Worm (Caenorhabditis elegans) whole organism, midembryonic: ENCODE measurements around the gene col-91.

ENCODE experiments used
- cog-1 ChIP-seq: sonication (generic microtip); optimal IDR thresholded peaks from 2 replicates; lab custom pipeline; 2016; ENCODE audit warnings: missing genetic modification characterization, missing compliant biosample characterization
- flt-1 ChIP-seq: fragments of 200-800 bp; sonication (Bioruptor generic); IDR thresholded peaks from 2 replicates; pipeline ENCODE4 v1.3.6; 2022; ENCODE audit warnings: missing genetic modification characterization, missing compliant biosample characterization
- klf-2 ChIP-seq: fragments of 200-800 bp; sonication (Bioruptor generic); conservative IDR thresholded peaks from 2 replicates; pipeline ENCODE4 v1.3.6; 2022; ENCODE audit warnings: missing genetic modification reagents, missing genetic modification characterization, missing compliant biosample characterization
- med-1 ChIP-seq: sonication (generic microtip); optimal IDR thresholded peaks from 2 replicates; lab custom pipeline; 2017; ENCODE audit warnings: missing genetic modification characterization, mild to moderate bottlenecking, missing compliant biosample characterization, antibody characterized with exemption, missing genetic modification reagents; ENCODE audit not compliant: insufficient read depth
- tab-1 ChIP-seq: fragments of 200-800 bp; sonication (Bioruptor generic); IDR thresholded peaks from 2 replicates; pipeline ENCODE4 v1.3.6; 2022; ENCODE audit warnings: missing genetic modification characterization, missing compliant biosample characterization
- ztf-23 ChIP-seq: fragments of 200-800 bp; sonication (Bioruptor generic); IDR thresholded peaks from 2 replicates; pipeline ENCODE4 v1.3.6; 2022; ENCODE audit warnings: missing genetic modification reagents, missing genetic modification characterization, missing compliant biosample characterization
- ztf-29 ChIP-seq: fragments of 200-800 bp; sonication (Bioruptor generic); IDR thresholded peaks from 2 replicates; pipeline ENCODE4 v1.3.6; 2022; ENCODE audit warnings: missing genetic modification reagents, missing genetic modification characterization, missing compliant biosample characterization

- TF ChIP-seq ztf-23 (GFP tag; lab: Robert Waterston, UW): no peak
- no peak for TF ChIP-seq cog-1 (tag; lab: Kevin White, UChicago)
- no peak for TF ChIP-seq klf-2
- TF ChIP-seq flt-1 (GFP tag; lab: Robert Waterston, UW): no peak
- TF ChIP-seq tab-1 (GFP tag; lab: Robert Waterston, UW): no peak
- TF ChIP-seq med-1 (GFP tag; lab: Kevin White, UChicago): no peak
- no peak for TF ChIP-seq ztf-29 (GFP tag; lab: Robert Waterston, UW)
Observed at ce11 chrIII:8312393-8312792, 48.9 kb upstream of the col-91 start, which contains the start of gene F10E9.2.
